Fruit fly (Drosophila melanogaster): Measurements from ENCODE around the gene CG10375.

Gene CG10375

DNA sequence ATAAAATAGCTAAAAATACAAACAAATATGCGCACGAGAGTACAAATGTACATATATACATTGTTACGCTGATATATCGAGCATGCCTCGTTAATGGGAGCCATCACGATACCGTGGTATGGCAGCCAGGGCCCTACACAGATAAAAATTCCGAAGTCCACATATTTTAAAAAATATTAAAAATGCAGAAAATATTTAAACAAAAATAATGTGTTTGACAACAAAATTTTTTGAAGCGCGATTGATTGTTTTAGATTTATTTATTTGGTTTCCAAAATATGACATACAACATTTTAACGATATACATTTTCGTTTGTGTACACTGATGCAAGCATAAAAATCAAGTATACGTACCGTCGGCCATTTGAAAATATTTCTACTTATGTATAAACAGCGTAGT is 40.8 kb upstream of the CG10375 start (continued):
- no peak for TF ChIP-seq gt (GFP tag; IDR thresholded peaks at IDR 0.05)
- TF ChIP-seq slou (GFP tag; optimal IDR thresholded peaks at IDR 0.05), result peak; percentile 71
- TF ChIP-seq Dll (GFP tag; IDR thresholded peaks at IDR 0.05; ENCODE audit: partially characterized antibody), result no peak
- TF ChIP-seq Ssrp (tag; optimal IDR thresholded peaks at IDR 0.05), result peak; percentile 44
- peak; percentile 13 for TF ChIP-seq CG8089 (GFP tag; optimal IDR thresholded peaks at IDR 0.05)
- TF ChIP-seq Asciz (GFP tag; optimal IDR thresholded peaks at IDR 0.05), result peak; percentile 72
- TF ChIP-seq tup (GFP tag; optimal IDR thresholded peaks at IDR 0.05), result peak; percentile 40
- peak; percentile 81 for TF ChIP-seq CG13775 (GFP tag; optimal IDR thresholded peaks at IDR 0.05)
- no peak for TF ChIP-seq CG10565 (GFP tag; optimal IDR thresholded peaks at IDR 0.05)
- peak; percentile 85 for TF ChIP-seq CG7839 (tag; optimal IDR thresholded peaks at IDR 0.05)
- TF ChIP-seq CG31365 (tag; optimal IDR thresholded peaks at IDR 0.05), result peak; percentile 1
- TF ChIP-seq ftz-f1 (GFP tag; optimal IDR thresholded peaks at IDR 0.05), result no peak
- no peak for TF ChIP-seq CG34376 (GFP tag; optimal IDR thresholded peaks at IDR 0.05)
- peak; percentile 58 for TF ChIP-seq CHES-1-like (GFP tag; optimal IDR thresholded peaks at IDR 0.05)
- TF ChIP-seq repo (GFP tag; optimal IDR thresholded peaks at IDR 0.05), result peak; percentile 13
- no peak for TF ChIP-seq CG6254 (GFP tag; optimal IDR thresholded peaks at IDR 0.05)
- no peak for TF ChIP-seq prd (optimal IDR thresholded peaks at IDR 0.05)
- peak; percentile 78 for TF ChIP-seq prd (GFP tag; IDR thresholded peaks at IDR 0.05)
- TF ChIP-seq CG2202 (tag; optimal IDR thresholded peaks at IDR 0.05), result no peak
- TF ChIP-seq CG2889 (GFP tag; IDR thresholded peaks at IDR 0.05), result peak; percentile 78; the same call in 1 of the 3 replicates
- peak; percentile 49 for TF ChIP-seq fd96Cb (tag; optimal IDR thresholded peaks at IDR 0.05)
- TF ChIP-seq CG5953 (GFP tag; IDR thresholded peaks at IDR 0.05), result no peak; the same call in 1 of the 2 replicates
- 0 out of 2 replicates have a peak, but pooled peaks have one; percentile 35 for TF ChIP-seq ara (GFP tag; IDR thresholded peaks at IDR 0.05)
- peak; percentile 23 for TF ChIP-seq CG9437 (GFP tag; optimal IDR thresholded peaks at IDR 0.05)
- peak; percentile 77 for TF ChIP-seq CG2712 (tag; optimal IDR thresholded peaks at IDR 0.05)
- TF ChIP-seq CG30020 (tag; optimal IDR thresholded peaks at IDR 0.05), result no peak
- TF ChIP-seq CG11696 (GFP tag; IDR thresholded peaks at IDR 0.05), result peak; percentile 59
- peak; percentile 85 for TF ChIP-seq CG8924 (tag; optimal IDR thresholded peaks at IDR 0.05)
- peak; percentile 78 for TF ChIP-seq CG31224 (GFP tag; IDR thresholded peaks at IDR 0.05)
- no peak for TF ChIP-seq grn (GFP tag; optimal IDR thresholded peaks at IDR 0.05)
- TF ChIP-seq nerfin-2 (GFP tag; IDR thresholded peaks at IDR 0.05; ENCODE audit: partially characterized antibody), result no peak
- no peak for TF ChIP-seq sens-2 (GFP tag; IDR thresholded peaks at IDR 0.05)
- TF ChIP-seq sens (GFP tag), result peak; percentile 87
- no peak for TF ChIP-seq hth (optimal IDR thresholded peaks at IDR 0.05)
- peak; percentile 91 for TF ChIP-seq cwo (GFP tag; optimal IDR thresholded peaks at IDR 0.05)
- peak; percentile 51 for TF ChIP-seq CG1603 (tag; optimal IDR thresholded peaks at IDR 0.05)
- TF ChIP-seq CG17568 (GFP tag; optimal IDR thresholded peaks at IDR 0.05), result peak; percentile 25
- TF ChIP-seq Dref (GFP tag; IDR thresholded peaks at IDR 0.05), result no peak
- TF ChIP-seq usp (GFP tag; optimal IDR thresholded peaks at IDR 0.05), result no peak
- peak; percentile 77 for TF ChIP-seq cas (GFP tag; IDR thresholded peaks at IDR 0.05)
- TF ChIP-seq vnd (GFP tag; IDR thresholded peaks at IDR 0.05; ENCODE audit: partially characterized antibody), result no peak
- TF ChIP-seq Spps (tag; optimal IDR thresholded peaks at IDR 0.05), result peak; percentile 23
- no peak for TF ChIP-seq Trl (optimal IDR thresholded peaks at IDR 0.05)
- peak; percentile 64 for TF ChIP-seq Trl (GFP tag; optimal IDR thresholded peaks at IDR 0.05)
- TF ChIP-seq HLH4C (GFP tag; IDR thresholded peaks at IDR 0.05; ENCODE audit: partially characterized antibody), result no peak
- peak; percentile 60; the same call in 1 of the 3 replicates for TF ChIP-seq H15 (GFP tag; IDR thresholded peaks at IDR 0.05)
- peak; percentile 69 for TF ChIP-seq CG9817 (tag; optimal IDR thresholded peaks at IDR 0.05)
- TF ChIP-seq Aef1 (GFP tag; IDR thresholded peaks at IDR 0.05), result peak; percentile 80
- TF ChIP-seq CG8478 (optimal IDR thresholded peaks at IDR 0.05), result no peak
- no peak for TF ChIP-seq pb (GFP tag; optimal IDR thresholded peaks at IDR 0.05)
- peak; percentile 44 for TF ChIP-seq CG12942 (GFP tag; optimal IDR thresholded peaks at IDR 0.05)
- TF ChIP-seq CG8359 (GFP tag; optimal IDR thresholded peaks at IDR 0.05; ENCODE audit: borderline replicate concordance), result peak; percentile 2

Measured in whole organism, embryonic.